Fruit fly (Drosophila melanogaster) whole organism, embryonic: ENCODE data around the gene sky.

Experiments used
- Ada2b ChIP-seq: fragments of 200-800 bp; sonication (Bioruptor generic); IDR thresholded peaks from 2 replicates; pipeline ENCODE4 v1.3.6; 2022; ENCODE audit warnings: missing biosample characterization, missing genetic modification characterization
- Aef1 ChIP-seq: fragments of 200-800 bp; sonication (Bioruptor generic); IDR thresholded peaks from 3 replicates; pipeline ENCODE4 v1.3.6; 2022; ENCODE audit warnings: missing biosample characterization, missing genetic modification characterization
- B-H1 ChIP-seq: fragments of 200-800 bp; sonication (Bioruptor generic); IDR thresholded peaks from 3 replicates; pipeline ENCODE4 v1.3.6; 2022; ENCODE audit warnings: missing biosample characterization, missing genetic modification characterization
- CG10267 ChIP-seq: fragments of 200-800 bp; sonication (Bioruptor generic); optimal IDR thresholded peaks from 2 replicates; lab custom pipeline; 2018; ENCODE audit warnings: missing biosample characterization, mild to moderate bottlenecking, missing genetic modification characterization, moderate library complexity
- CG10366 ChIP-seq: fragments of 200-800 bp; sonication (Bioruptor generic); IDR thresholded peaks from 2 replicates; pipeline ENCODE4 v1.3.6; 2022; ENCODE audit warnings: missing biosample characterization, missing genetic modification characterization
- CG11093 ChIP-seq: fragments of 200-800 bp; sonication (Bioruptor generic); IDR thresholded peaks from 3 replicates; pipeline ENCODE4 v1.3.6; 2022; ENCODE audit warnings: missing biosample characterization, missing genetic modification characterization
- CG13775 ChIP-seq: fragments of 200-800 bp; sonication (Bioruptor generic); optimal IDR thresholded peaks from 3 replicates; lab custom pipeline; 2017; ENCODE audit warnings: missing biosample characterization, mild to moderate bottlenecking, missing genetic modification characterization
- CG14441 ChIP-seq: fragments of 200-800 bp; sonication (Bioruptor generic); IDR thresholded peaks from 2 replicates; pipeline ENCODE4 v1.3.6; 2022; ENCODE audit warnings: missing biosample characterization, missing genetic modification characterization
- CG1603 ChIP-seq: fragments of 200-800 bp; sonication (Bioruptor generic); optimal IDR thresholded peaks from 2 replicates; lab custom pipeline; 2019; ENCODE audit warnings: missing biosample characterization, mild to moderate bottlenecking, missing genetic modification characterization, moderate library complexity
- CG16779 ChIP-seq: fragments of 200-800 bp; sonication (Bioruptor generic); IDR thresholded peaks from 2 replicates; pipeline ENCODE4 v1.3.6; 2022; ENCODE audit warnings: missing biosample characterization, missing genetic modification characterization
- CG17186 ChIP-seq: fragments of 200-800 bp; sonication (Bioruptor generic); optimal IDR thresholded peaks from 3 replicates; lab custom pipeline; 2017; ENCODE audit warnings: missing biosample characterization, missing genetic modification reagents, missing genetic modification characterization
- CG17829 ChIP-seq: fragments of 200-800 bp; optimal IDR thresholded peaks from 2 replicates; lab custom pipeline; 2019; ENCODE audit warnings: missing biosample characterization, mild to moderate bottlenecking, missing genetic modification characterization, moderate library complexity
- CG18262 ChIP-seq: fragments of 200-800 bp; optimal IDR thresholded peaks from 3 replicates; lab custom pipeline; 2019; ENCODE audit warnings: missing biosample characterization, mild to moderate bottlenecking, missing genetic modification characterization, moderate library complexity
- CG2120 ChIP-seq: fragments of 200-800 bp; sonication (Bioruptor generic); optimal IDR thresholded peaks from 3 replicates; lab custom pipeline; 2016; ENCODE audit warnings: missing biosample characterization, missing genetic modification characterization
- CG2875 ChIP-seq: fragments of 200-800 bp; sonication (Bioruptor generic); optimal IDR thresholded peaks from 2 replicates; lab custom pipeline; 2017; ENCODE audit warnings: missing biosample characterization, mild to moderate bottlenecking, missing genetic modification characterization, missing genetic modification reagents
- CG30403 ChIP-seq: fragments of 200-800 bp; sonication (Bioruptor generic); optimal IDR thresholded peaks from 3 replicates; lab custom pipeline; 2016; ENCODE audit warnings: missing biosample characterization, missing genetic modification characterization
- CG32767 ChIP-seq: fragments of 200-800 bp; sonication (Bioruptor generic); IDR thresholded peaks from 2 replicates; pipeline ENCODE4 v1.3.6; 2022; ENCODE audit warnings: missing biosample characterization, missing genetic modification characterization
- CG33213 ChIP-seq: fragments of 200-800 bp; sonication (Bioruptor generic); optimal IDR thresholded peaks from 3 replicates; lab custom pipeline; 2016; ENCODE audit warnings: missing biosample characterization, missing genetic modification characterization
- CG7745 ChIP-seq: fragments of 200-800 bp; sonication (Bioruptor generic); optimal IDR thresholded peaks from 2 replicates; lab custom pipeline; 2018; ENCODE audit warnings: missing biosample characterization, mild to moderate bottlenecking, missing genetic modification characterization, moderate library complexity
- CHES-1-like ChIP-seq: fragments of 200-800 bp; sonication (Bioruptor generic); optimal IDR thresholded peaks from 2 replicates; lab custom pipeline; 2016; ENCODE audit warnings: missing biosample characterization, missing genetic modification characterization
- D19A ChIP-seq: fragments of 200-800 bp; optimal IDR thresholded peaks from 3 replicates; lab custom pipeline; 2019; ENCODE audit warnings: missing biosample characterization, mild to moderate bottlenecking, missing genetic modification characterization, moderate library complexity
- Dek ChIP-seq: fragments of 200-800 bp; sonication (Bioruptor generic); optimal IDR thresholded peaks from 3 replicates; lab custom pipeline; 2019; ENCODE audit warnings: missing biosample characterization, mild to moderate bottlenecking, missing genetic modification characterization, moderate library complexity
- Doc3 ChIP-seq: fragments of 200-800 bp; sonication (Bioruptor generic); IDR thresholded peaks from 3 replicates; pipeline ENCODE4 v1.3.6; 2022; ENCODE audit warnings: missing biosample characterization, missing genetic modification characterization; ENCODE audit not compliant: partially characterized antibody
- Elba2 ChIP-seq: fragments of 200-800 bp; sonication (Bioruptor generic); optimal IDR thresholded peaks from 3 replicates; lab custom pipeline; 2016; ENCODE audit warnings: missing biosample characterization, missing genetic modification characterization
- H2.0 ChIP-seq: fragments of 200-800 bp; sonication (Bioruptor generic); IDR thresholded peaks from 2 replicates; pipeline ENCODE4 v1.3.6; 2022; ENCODE audit warnings: missing biosample characterization, missing genetic modification characterization
- HHEX ChIP-seq: fragments of 200-800 bp; sonication (Bioruptor generic); optimal IDR thresholded peaks from 3 replicates; lab custom pipeline; 2017; ENCODE audit warnings: missing biosample characterization, mild to moderate bottlenecking, missing genetic modification characterization, missing genetic modification reagents
- Hand ChIP-seq: fragments of 200-800 bp; sonication (Bioruptor generic); optimal IDR thresholded peaks from 2 replicates; lab custom pipeline; 2017; ENCODE audit warnings: mild to moderate bottlenecking, missing biosample characterization, missing genetic modification reagents, missing genetic modification characterization
- Max ChIP-seq: fragments of 200-800 bp; sonication (Bioruptor generic); optimal IDR thresholded peaks from 2 replicates; lab custom pipeline; 2016; ENCODE audit warnings: missing biosample characterization, mild to moderate bottlenecking, missing genetic modification characterization
- Myb ChIP-seq: fragments of 200-800 bp; sonication (Bioruptor generic); optimal IDR thresholded peaks from 2 replicates; lab custom pipeline; 2016; ENCODE audit warnings: missing biosample characterization, missing genetic modification characterization
- Oaz ChIP-seq: fragments of 200-800 bp; sonication (Bioruptor generic); IDR thresholded peaks from 2 replicates; pipeline ENCODE4 v1.3.6; 2022; ENCODE audit warnings: missing biosample characterization, missing genetic modification characterization
- amos ChIP-seq: fragments of 200-800 bp; sonication (Bioruptor generic); IDR thresholded peaks from 2 replicates; pipeline ENCODE4 v1.3.6; 2022; ENCODE audit warnings: missing biosample characterization, missing genetic modification characterization; ENCODE audit not compliant: partially characterized antibody
- ase ChIP-seq: fragments of 200-800 bp; sonication (Bioruptor generic); IDR thresholded peaks from 3 replicates; pipeline ENCODE4 v1.3.6; 2022; ENCODE audit warnings: missing biosample characterization, missing genetic modification characterization
- bab2 ChIP-seq: fragments of 200-800 bp; sonication (Bioruptor generic); optimal IDR thresholded peaks from 2 replicates; lab custom pipeline; 2016; ENCODE audit warnings: missing biosample characterization, missing genetic modification characterization
- bcd ChIP-seq: fragments of 200-800 bp; sonication (Bioruptor generic); optimal IDR thresholded peaks from 2 replicates; lab custom pipeline; 2017; ENCODE audit warnings: missing biosample characterization, mild to moderate bottlenecking, missing genetic modification characterization
- bsh ChIP-seq, 2 experiments: fragments of 200-800 bp; sonication (Bioruptor generic); optimal IDR thresholded peaks; 2 replicates each; lab custom pipeline; 2017 to 2018; ENCODE audit warnings: mild to moderate bottlenecking in 2 of 2, missing biosample characterization in 2 of 2, missing genetic modification characterization in 2 of 2, moderate library complexity in 1 of 2
- caup ChIP-seq: fragments of 200-800 bp; sonication (Bioruptor generic); optimal IDR thresholded peaks from 3 replicates; lab custom pipeline; 2017; ENCODE audit warnings: missing biosample characterization, mild to moderate bottlenecking, missing genetic modification characterization, moderate library complexity; ENCODE audit not compliant: severe bottlenecking
- dmrt99B ChIP-seq: fragments of 200-800 bp; sonication (Bioruptor generic); optimal IDR thresholded peaks from 2 replicates; lab custom pipeline; 2018; ENCODE audit warnings: missing biosample characterization, mild to moderate bottlenecking, missing genetic modification characterization, moderate library complexity
- ftz-f1 ChIP-seq: fragments of 200-800 bp; sonication (Bioruptor generic); optimal IDR thresholded peaks from 2 replicates; lab custom pipeline; 2016; ENCODE audit warnings: missing biosample characterization, missing genetic modification characterization
- h ChIP-seq: fragments of >200 bp; optimal IDR thresholded peaks from 2 replicates; lab custom pipeline; 2017
- hkb ChIP-seq, 2 experiments: fragments of 200-800 bp in 1 of 2; fragments of >200 bp in 1 of 2; sonication (Bioruptor generic) in 1 of 2; IDR thresholded peaks in 1 of 2; optimal IDR thresholded peaks in 1 of 2; 2 replicates each; pipeline versions ENCODE4 v1.3.6 to Lab custom; 2017 to 2022; ENCODE audit warnings: missing biosample characterization in 1 of 2, missing genetic modification characterization in 1 of 2
- inv ChIP-seq: fragments of 200-800 bp; sonication (Bioruptor generic); IDR thresholded peaks from 2 replicates; pipeline ENCODE4 v1.3.6; 2022; ENCODE audit warnings: missing biosample characterization, missing genetic modification characterization; ENCODE audit not compliant: partially characterized antibody
- lov ChIP-seq, 2 experiments: fragments of 200-800 bp in 1 of 2; fragments of >200 bp in 1 of 2; sonication (Bioruptor generic) in 1 of 2; IDR thresholded peaks in 1 of 2; optimal IDR thresholded peaks in 1 of 2; 2 replicates in 1 of 2; 3 replicates in 1 of 2; pipeline versions ENCODE4 v1.3.6 to Lab custom; 2017 to 2022; ENCODE audit warnings: missing biosample characterization in 1 of 2, missing genetic modification characterization in 1 of 2
- pita ChIP-seq: fragments of 200-800 bp; sonication (Bioruptor generic); optimal IDR thresholded peaks from 2 replicates; lab custom pipeline; 2017; ENCODE audit warnings: missing biosample characterization, mild to moderate bottlenecking, missing genetic modification characterization
- ranshi ChIP-seq: fragments of 200-800 bp; sonication (Bioruptor generic); IDR thresholded peaks from 2 replicates; pipeline ENCODE4 v1.3.6; 2022; ENCODE audit warnings: missing biosample characterization, missing genetic modification characterization
- sug ChIP-seq: fragments of 200-800 bp; optimal IDR thresholded peaks from 2 replicates; lab custom pipeline; 2019; ENCODE audit warnings: missing biosample characterization, mild to moderate bottlenecking, missing genetic modification characterization, moderate library complexity
- tin ChIP-seq: fragments of 200-800 bp; sonication (Bioruptor generic); optimal IDR thresholded peaks from 3 replicates; lab custom pipeline; 2016; ENCODE audit warnings: missing biosample characterization, missing genetic modification characterization
- twi ChIP-seq: fragments of 200-800 bp; optimal IDR thresholded peaks from 2 replicates; lab custom pipeline; 2019; ENCODE audit warnings: missing biosample characterization, mild to moderate bottlenecking, missing genetic modification characterization, moderate library complexity
- unc-4 ChIP-seq: fragments of 200-800 bp; sonication (Bioruptor generic); IDR thresholded peaks from 2 replicates; pipeline ENCODE4 v1.3.6; 2022; ENCODE audit warnings: missing biosample characterization, missing genetic modification characterization; ENCODE audit not compliant: partially characterized antibody
- zfh1 ChIP-seq: fragments of 200-800 bp; sonication (Bioruptor generic); IDR thresholded peaks from 3 replicates; pipeline ENCODE4 v1.3.6; 2022; ENCODE audit warnings: missing biosample characterization, missing genetic modification characterization

The sky gene

dm6 chr2L:20915224-20915623 is 3.5 kb downstream of the sky start (continued):
- TF ChIP-seq CG2120 (GFP tag; lab: Kevin White, UChicago) (peak; percentile 14), Oaz (GFP tag; lab: Robert Waterston, UW) (0 out of 2 replicates have a peak, but pooled peaks have one; percentile 10), Elba2 (GFP tag; lab: Kevin White, UChicago) (no peak), pita (no peak), unc-4 (GFP tag; lab: Robert Waterston, UW) (no peak), ftz-f1 (GFP tag; lab: Kevin White, UChicago) (no peak), CG2875 (GFP tag; lab: Kevin White, UChicago) (no peak), bsh (GFP tag; optimal IDR thresholded peaks at IDR 0.05; lab: Kevin White, UChicago) (peak in 1 of 2 experiments; percentile 61), amos (GFP tag; lab: Robert Waterston, UW) (no peak), caup (GFP tag; lab: Kevin White, UChicago) (peak; percentile 12), tin (peak; percentile 20), CG13775 (GFP tag; lab: Kevin White, UChicago) (peak; percentile 26), HHEX (GFP tag; lab: Kevin White, UChicago) (no peak), Aef1 (GFP tag; lab: Robert Waterston, UW) (no peak; the same call in 2 of the 3 replicates), twi (tag; lab: Kevin White, UChicago) (no peak), ase (GFP tag; lab: Robert Waterston, UW) (peak; percentile 44; the same call in 1 of the 3 replicates), sug (tag; lab: Kevin White, UChicago) (no peak), CG14441 (GFP tag; lab: Robert Waterston, UW) (peak; percentile 58), CHES-1-like (no peak), B-H1 (peak; percentile 34; the same call in 1 of the 3 replicates), Myb (no peak), CG7745 (tag; lab: Kevin White, UChicago) (no peak), Max (GFP tag; lab: Kevin White, UChicago) (no peak), bcd (GFP tag; lab: Kevin White, UChicago) (peak; percentile 2), H2.0 (GFP tag; lab: Robert Waterston, UW) (peak; percentile 34; the same call in 1 of the 2 replicates), CG10267 (tag; lab: Kevin White, UChicago) (peak; percentile 22), zfh1 (GFP tag; lab: Robert Waterston, UW) (peak; percentile 51; the same call in 1 of the 3 replicates), CG11093 (GFP tag; lab: Robert Waterston, UW) (no peak), CG17186 (no peak), lov (optimal IDR thresholded peaks at IDR 0.05; lab: Kevin White, UChicago) (no peak), lov (GFP tag; IDR thresholded peaks at IDR 0.05; lab: Robert Waterston, UW) (no peak), CG18262 (tag; lab: Kevin White, UChicago) (peak; percentile 36), CG10366 (peak; percentile 56), ranshi (0 out of 2 replicates have a peak, but pooled peaks have one; percentile 31), CG17829 (tag; lab: Kevin White, UChicago) (peak; percentile 22), CG32767 (GFP tag; lab: Robert Waterston, UW) (peak; percentile 36; the same call in 1 of the 2 replicates), D19A (tag; lab: Kevin White, UChicago) (peak; percentile 27), Hand (GFP tag; lab: Kevin White, UChicago) (no peak), h (lab: Kevin White, UChicago) (no peak), Dek (tag; lab: Kevin White, UChicago) (no peak), bab2 (GFP tag; lab: Kevin White, UChicago) (no peak), hkb (optimal IDR thresholded peaks at IDR 0.05; lab: Kevin White, UChicago) (no peak), hkb (GFP tag; IDR thresholded peaks at IDR 0.05; lab: Robert Waterston, UW) (peak; percentile 51; the same call in 1 of the 2 replicates), CG33213 (no peak), Ada2b (GFP tag; lab: Robert Waterston, UW) (no peak), CG16779 (GFP tag; lab: Robert Waterston, UW) (no peak), CG30403 (GFP tag; lab: Kevin White, UChicago) (peak; percentile 41), inv (GFP tag; lab: Robert Waterston, UW) (no peak), CG1603 (tag; lab: Kevin White, UChicago) (peak; percentile 24), dmrt99B (peak; percentile 65), Doc3 (GFP tag; lab: Robert Waterston, UW) (no peak)
